Worm (Caenorhabditis elegans) whole organism, L3 larva: ENCODE results near the gene F21D5.4.

ENCODE experiments used
- R02D3.7 ChIP-seq: fragments of 150-350 bp; optimal IDR thresholded peaks from 2 replicates; lab custom pipeline; 2014; ENCODE audit warnings: missing biosample characterization, missing genetic modification characterization
- ZK546.5 ChIP-seq: sonication (generic microtip); optimal IDR thresholded peaks from 2 replicates; lab custom pipeline; 2017; ENCODE audit warnings: missing biosample characterization, missing genetic modification characterization
- aly-2 ChIP-seq: fragments of 150-350 bp; optimal IDR thresholded peaks from 2 replicates; lab custom pipeline; 2014; ENCODE audit warnings: missing biosample characterization, missing genetic modification characterization
- ama-1 ChIP-seq: fragments of 150-350 bp; optimal IDR thresholded peaks from 2 replicates; lab custom pipeline; 2018
- ceh-16 ChIP-seq: sonication (generic microtip); optimal IDR thresholded peaks from 2 replicates; lab custom pipeline; 2017; ENCODE audit warnings: missing biosample characterization, missing genetic modification characterization
- ceh-28 ChIP-seq: fragments of 150-350 bp; optimal IDR thresholded peaks from 2 replicates; lab custom pipeline; 2014; ENCODE audit warnings: missing biosample characterization, missing genetic modification reagents, missing genetic modification characterization
- ceh-9 ChIP-seq: sonication (generic microtip); optimal IDR thresholded peaks from 2 replicates; lab custom pipeline; 2018; ENCODE audit warnings: missing biosample characterization, missing genetic modification characterization
- egl-5 ChIP-seq: fragments of 150-350 bp; optimal IDR thresholded peaks from 2 replicates; lab custom pipeline; 2017; ENCODE audit warnings: missing biosample characterization, missing genetic modification reagents, missing genetic modification characterization, inconsistent platforms
- elt-2 ChIP-seq: sonication (generic microtip); optimal IDR thresholded peaks from 2 replicates; lab custom pipeline; 2016; ENCODE audit warnings: missing genetic modification reagents, mild to moderate bottlenecking, missing genetic modification characterization, missing compliant biosample characterization
- eor-1 ChIP-seq, 2 experiments: fragments of 150-350 bp; optimal IDR thresholded peaks; 2 replicates each; lab custom pipeline; 2014 to 2018; ENCODE audit warnings: missing biosample characterization in 2 of 2, missing genetic modification characterization in 2 of 2
- fkh-10 ChIP-seq: sonication (generic microtip); optimal IDR thresholded peaks from 2 replicates; lab custom pipeline; 2017; ENCODE audit warnings: missing biosample characterization, missing genetic modification reagents, missing genetic modification characterization
- fkh-2 ChIP-seq: fragments of 150-350 bp; optimal IDR thresholded peaks from 2 replicates; lab custom pipeline; 2014; ENCODE audit warnings: missing biosample characterization, missing genetic modification reagents, missing genetic modification characterization
- fos-1 ChIP-seq: fragments of 150-350 bp; optimal IDR thresholded peaks from 2 replicates; lab custom pipeline; 2014; ENCODE audit warnings: missing biosample characterization, missing genetic modification characterization
- hmg-11 ChIP-seq: sonication (generic microtip); optimal IDR thresholded peaks from 2 replicates; lab custom pipeline; 2016; ENCODE audit warnings: missing genetic modification characterization, missing compliant biosample characterization
- lin-15B ChIP-seq: fragments of 150-350 bp; optimal IDR thresholded peaks from 2 replicates; lab custom pipeline; 2014; ENCODE audit warnings: missing biosample characterization, missing genetic modification characterization
- lsy-12 ChIP-seq: sonication (generic microtip); optimal IDR thresholded peaks from 2 replicates; lab custom pipeline; 2016; ENCODE audit warnings: mild to moderate bottlenecking, missing genetic modification characterization, missing compliant biosample characterization
- mml-1 ChIP-seq: fragments of 150-350 bp; sonication (generic microtip); optimal IDR thresholded peaks from 3 replicates; lab custom pipeline; 2014; ENCODE audit warnings: missing biosample characterization, missing genetic modification characterization
- nfya-1 ChIP-seq: sonication (generic microtip); optimal IDR thresholded peaks from 2 replicates; lab custom pipeline; 2017; ENCODE audit warnings: missing genetic modification characterization, mild to moderate bottlenecking, missing compliant biosample characterization, antibody characterized with exemption, moderate library complexity; ENCODE audit not compliant: insufficient read depth
- nhr-12 ChIP-seq: fragments of 150-350 bp; optimal IDR thresholded peaks from 2 replicates; lab custom pipeline; 2014; ENCODE audit warnings: missing biosample characterization, missing genetic modification characterization
- nhr-23 ChIP-seq: fragments of 150-350 bp; optimal IDR thresholded peaks from 2 replicates; lab custom pipeline; 2014; ENCODE audit warnings: missing biosample characterization, missing genetic modification reagents, missing genetic modification characterization
- nhr-237 ChIP-seq: fragments of 150-350 bp; optimal IDR thresholded peaks from 2 replicates; lab custom pipeline; 2014; ENCODE audit warnings: missing biosample characterization, missing genetic modification characterization
- nhr-28 ChIP-seq: fragments of 150-350 bp; optimal IDR thresholded peaks from 2 replicates; lab custom pipeline; 2014; ENCODE audit warnings: missing biosample characterization, missing genetic modification characterization
- nhr-43 ChIP-seq: sonication (generic microtip); optimal IDR thresholded peaks from 2 replicates; lab custom pipeline; 2016; ENCODE audit warnings: mild to moderate bottlenecking, missing genetic modification characterization, missing compliant biosample characterization; ENCODE audit not compliant: poor library complexity, severe bottlenecking
- nhr-67 ChIP-seq: fragments of 150-350 bp; optimal IDR thresholded peaks from 2 replicates; lab custom pipeline; 2014; ENCODE audit warnings: missing biosample characterization, missing genetic modification characterization
- nhr-76 ChIP-seq: fragments of 150-350 bp; sonication (generic microtip); optimal IDR thresholded peaks from 5 replicates; lab custom pipeline; 2014; ENCODE audit warnings: missing biosample characterization, missing genetic modification characterization
- pha-4 ChIP-seq: fragments of 150-350 bp; optimal IDR thresholded peaks from 2 replicates; lab custom pipeline; 2014; ENCODE audit warnings: missing biosample characterization, missing genetic modification reagents, missing genetic modification characterization
- pqm-1 ChIP-seq: fragments of 150-350 bp; optimal IDR thresholded peaks from 2 replicates; lab custom pipeline; 2017; ENCODE audit warnings: missing biosample characterization, missing genetic modification characterization, inconsistent platforms
- sea-2 ChIP-seq: fragments of 150-350 bp; sonication (generic microtip); optimal IDR thresholded peaks from 4 replicates; lab custom pipeline; 2014; ENCODE audit warnings: missing biosample characterization, missing genetic modification reagents, missing genetic modification characterization
- skn-1 ChIP-seq: fragments of 150-350 bp; optimal IDR thresholded peaks from 2 replicates; lab custom pipeline; 2014; ENCODE audit warnings: missing biosample characterization, missing genetic modification characterization
- snpc-4 ChIP-seq: fragments of 150-350 bp; optimal IDR thresholded peaks from 2 replicates; lab custom pipeline; 2014; ENCODE audit warnings: missing biosample characterization, missing genetic modification characterization
- unc-39 ChIP-seq: sonication (generic microtip); optimal IDR thresholded peaks from 4 replicates; lab custom pipeline; 2017; ENCODE audit warnings: missing biosample characterization, missing genetic modification characterization
- unc-62 ChIP-seq: fragments of 150-350 bp; sonication (generic microtip); optimal IDR thresholded peaks from 4 replicates; lab custom pipeline; 2014; ENCODE audit warnings: missing biosample characterization, missing genetic modification reagents, missing genetic modification characterization
- zag-1 ChIP-seq: fragments of 150-350 bp; optimal IDR thresholded peaks from 2 replicates; lab custom pipeline; 2014; ENCODE audit warnings: missing biosample characterization, missing genetic modification characterization
- ztf-11 ChIP-seq: fragments of 150-350 bp; optimal IDR thresholded peaks from 2 replicates; lab custom pipeline; 2014; ENCODE audit warnings: missing biosample characterization, missing genetic modification characterization
- ztf-4 ChIP-seq: fragments of 150-350 bp; optimal IDR thresholded peaks from 2 replicates; lab custom pipeline; 2014; ENCODE audit warnings: missing biosample characterization, missing genetic modification characterization

F21D5.4 gene

DNA sequence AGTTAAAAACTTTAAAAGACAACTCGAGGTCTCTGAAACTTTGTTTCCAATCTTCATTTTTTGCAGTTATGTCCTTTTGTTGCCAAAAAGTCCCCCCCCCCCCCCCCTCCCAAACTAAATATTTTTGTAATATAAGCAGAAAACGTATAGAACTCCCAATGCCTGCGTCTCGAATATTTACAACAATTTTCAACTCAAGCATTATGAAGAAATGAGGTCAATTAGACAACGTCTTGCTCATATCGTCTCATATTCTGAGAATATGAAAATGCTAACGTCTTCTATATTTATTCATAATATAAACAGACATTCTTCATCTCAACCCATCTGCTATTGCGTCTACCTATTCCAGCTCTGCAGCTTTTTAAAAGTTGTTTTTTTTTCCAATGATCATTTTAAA, 19.7 kb upstream of the F21D5.4 start, which contains the start of gene H23L24.1:
TSS of gene H23L24.1 (plus strand) at position 301 of the 400 bp plus-strand sequence.
- TF ChIP-seq nhr-76 = no peak

DNA sequence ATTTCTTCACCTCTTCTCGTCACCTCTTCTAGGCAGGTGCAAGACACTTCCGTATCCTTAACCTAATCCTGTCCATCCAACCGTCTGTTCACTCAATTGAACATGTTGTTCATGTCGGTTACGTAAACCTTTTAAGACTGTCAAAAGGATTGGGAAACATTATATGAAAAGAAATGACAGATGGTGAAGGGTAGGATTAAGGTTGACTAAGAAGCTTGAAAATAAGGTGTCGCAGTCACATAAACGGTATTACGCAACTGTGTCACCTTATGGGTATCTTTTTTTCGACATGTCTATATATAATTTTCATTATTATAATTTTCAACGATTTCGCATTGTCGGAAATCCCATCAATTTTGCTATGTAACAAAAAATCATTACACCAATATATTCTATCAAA, 15.1 kb upstream of the F21D5.4 start:
- no peak for TF ChIP-seq aly-2 (tag; lab: Kevin White, UChicago)
- TF ChIP-seq egl-5 (tag; lab: Kevin White, UChicago) = no peak
- no peak for TF ChIP-seq nhr-23
- no peak for TF ChIP-seq ama-1 (lab: Kevin White, UChicago)
- TF ChIP-seq fos-1 (tag; lab: Kevin White, UChicago) = no peak
- no peak for TF ChIP-seq nhr-237
- no peak for TF ChIP-seq fkh-2 (tag; lab: Kevin White, UChicago)

DNA sequence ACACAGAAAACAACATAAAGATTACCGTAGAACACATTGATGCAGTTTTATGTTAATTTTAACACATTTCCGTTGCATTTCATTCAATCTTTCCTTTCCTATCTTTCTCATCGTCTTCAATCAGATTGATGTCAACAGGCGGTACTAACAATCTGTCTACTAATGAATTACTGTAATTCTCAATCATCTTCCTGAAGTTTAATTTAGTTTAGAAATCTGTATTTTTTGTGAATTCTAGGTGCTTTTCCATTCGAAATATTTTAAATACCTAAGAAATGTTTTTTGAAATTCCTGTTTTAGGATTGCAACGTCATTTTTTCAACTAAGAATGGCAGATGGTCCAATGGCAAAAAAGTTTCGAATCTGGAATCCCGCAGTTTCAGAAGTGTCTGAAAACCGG, 14.2 kb upstream of the F21D5.4 start, which contains the start of gene F21D5.9:
TSS of gene F21D5.9 (plus strand) at position 301 of the 400 bp plus-strand sequence.
- TF ChIP-seq fkh-10 (GFP tag; lab: Kevin White, UChicago) (no peak), mml-1 (no peak), ceh-9 (tag; lab: Kevin White, UChicago) (no peak), R02D3.7 (tag; lab: Kevin White, UChicago) (no peak), nhr-67 (tag; lab: Kevin White, UChicago) (no peak), fkh-2 (tag; lab: Kevin White, UChicago) (no peak), nhr-43 (no peak), hmg-11 (tag; lab: Kevin White, UChicago) (no peak), ztf-4 (no peak), zag-1 (tag; lab: Kevin White, UChicago) (no peak), skn-1 (tag; lab: Kevin White, UChicago) (no peak), lsy-12 (tag; lab: Kevin White, UChicago) (no peak), ceh-16 (tag; lab: Kevin White, UChicago) (no peak), ztf-11 (tag; lab: Kevin White, UChicago) (no peak)

DNA sequence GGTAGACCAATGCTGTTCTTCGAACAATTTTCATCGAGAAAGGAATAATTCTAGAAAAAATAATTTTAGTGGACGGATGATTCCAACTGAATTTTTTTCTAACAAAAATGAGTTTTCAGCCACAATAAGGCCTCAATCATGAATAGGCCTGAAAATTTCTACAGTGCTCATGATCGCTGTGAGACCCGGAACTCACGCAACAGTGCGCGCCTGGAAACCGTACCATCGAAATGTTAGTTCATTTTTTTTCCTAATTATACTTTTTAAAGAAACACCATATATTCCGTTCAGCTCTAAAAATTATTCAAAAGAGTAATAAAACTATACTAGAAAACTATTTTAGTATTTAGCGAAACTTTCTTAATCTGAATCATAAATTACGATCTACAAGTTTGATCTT, 13.0 kb upstream of the F21D5.4 start:
- no peak for TF ChIP-seq pqm-1 (tag; lab: Kevin White, UChicago)
- TF ChIP-seq zag-1 (tag; lab: Kevin White, UChicago) = no peak
- no peak for TF ChIP-seq eor-1 (tag; optimal IDR thresholded peaks at IDR 0.05; lab: Kevin White, UChicago)

DNA sequence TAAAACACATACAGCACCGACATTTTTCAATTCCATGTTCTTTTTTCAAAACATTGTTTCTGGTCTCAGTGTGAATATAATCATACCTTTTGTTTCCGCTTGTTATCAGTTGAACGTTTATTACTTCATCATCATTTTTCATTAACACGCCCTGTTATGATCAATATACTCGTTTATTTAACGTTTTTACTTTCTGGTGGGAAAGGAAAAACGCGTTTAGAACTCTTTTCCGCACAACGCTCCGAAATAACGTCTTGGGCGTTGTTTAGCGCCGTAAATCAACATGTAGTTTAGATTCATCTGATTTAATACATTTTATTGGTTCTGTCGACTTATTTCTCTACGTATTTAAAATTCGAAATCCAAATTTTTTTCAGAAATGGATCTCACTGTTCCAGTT, 12.5 kb upstream of the F21D5.4 start, which contains the start of gene pgm-3:
TSS of gene pgm-3 (plus strand) at position 378 of the 400 bp plus-strand sequence.
- no peak for TF ChIP-seq mml-1
- no peak for TF ChIP-seq nfya-1 (tag; lab: Kevin White, UChicago)
- TF ChIP-seq R02D3.7 (tag; lab: Kevin White, UChicago) = peak; percentile 15
- peak; percentile 32 for TF ChIP-seq pqm-1 (tag; lab: Kevin White, UChicago)
- TF ChIP-seq elt-2 (tag; lab: Kevin White, UChicago) = peak; percentile 64
- TF ChIP-seq lin-15B = peak; percentile 2

DNA sequence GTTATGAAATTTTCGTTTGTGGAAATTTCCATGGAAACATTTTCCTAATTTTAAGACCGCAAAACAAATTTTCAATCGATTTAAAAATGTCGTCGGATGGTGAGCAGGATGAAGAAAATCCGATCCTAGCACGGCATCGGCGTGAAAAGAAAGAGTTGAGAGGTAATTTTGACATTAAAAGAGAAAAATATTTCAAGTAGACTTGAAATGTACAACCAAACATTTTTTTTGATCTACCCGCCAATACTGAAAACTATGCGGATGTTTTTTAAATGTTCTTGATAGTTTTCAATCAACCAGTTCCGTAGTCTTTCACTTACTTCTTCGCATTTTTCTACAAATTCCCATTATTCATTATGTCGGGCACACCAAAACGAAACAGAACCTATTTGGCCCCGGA, 9.8 kb upstream of the F21D5.4 start, which contains the start of gene otub-3:
TSS of gene otub-3 (plus strand) at position 56 of the 400 bp plus-strand sequence.
- TF ChIP-seq nhr-43 = no peak
- no peak for TF ChIP-seq fkh-10 (GFP tag; lab: Kevin White, UChicago)
- TF ChIP-seq unc-39 = no peak
- no peak for TF ChIP-seq sea-2
- no peak for TF ChIP-seq nhr-23
- no peak for TF ChIP-seq nhr-12 (tag; lab: Kevin White, UChicago)
- no peak for TF ChIP-seq unc-62 (GFP tag; lab: Kevin White, UChicago)
- TF ChIP-seq snpc-4 (tag; lab: Kevin White, UChicago) = no peak
- no peak for TF ChIP-seq pha-4 (tag; lab: Kevin White, UChicago)

DNA sequence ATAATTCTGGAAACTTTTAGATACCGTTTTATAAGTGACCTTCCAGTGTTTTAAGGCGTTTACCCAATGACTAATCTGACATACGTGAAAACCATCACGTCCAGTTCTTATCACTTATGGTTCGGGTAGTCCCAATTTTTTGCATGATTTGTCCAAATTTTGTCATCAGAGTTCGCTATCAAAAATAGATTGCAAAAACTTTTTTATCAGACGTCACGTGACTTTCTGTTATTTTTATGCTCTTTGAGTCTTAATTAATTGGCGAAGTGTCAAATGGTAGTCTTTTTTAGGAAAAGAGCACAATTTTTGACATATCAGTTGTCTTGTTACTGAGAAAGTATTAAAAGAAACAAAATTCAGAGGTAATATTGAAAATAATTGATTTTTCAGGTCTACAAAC, 8.3 kb upstream of the F21D5.4 start:
- TF ChIP-seq lin-15B (no peak), mml-1 (no peak), zag-1 (tag; lab: Kevin White, UChicago) (no peak), elt-2 (tag; lab: Kevin White, UChicago) (peak; percentile 90), pqm-1 (tag; lab: Kevin White, UChicago) (peak; percentile 66), nhr-28 (no peak), pha-4 (tag; lab: Kevin White, UChicago) (peak; percentile 45), lsy-12 (tag; lab: Kevin White, UChicago) (no peak), ceh-28 (tag; lab: Kevin White, UChicago) (no peak), sea-2 (no peak), ZK546.5 (tag; lab: Kevin White, UChicago) (no peak)
